Fruit fly (Drosophila melanogaster): Measurements from ENCODE around the gene CG18528.
A peak's percentile ranks its signal among the peaks of the same experiment; 100 is the strongest.

The CG18528 gene

dm6 chr3R:24359957-24360356, at the start of gene CG18528:
Gene CG18528 (minus strand): TSS chr3R:24360144.
- no peak for TF ChIP-seq CG17801 (GFP tag; optimal IDR thresholded peaks at IDR 0.05; ENCODE audit: partially characterized antibody)

dm6 chr3R:24392207-24392939, 32.4 kb upstream of the CG18528 start, which contains the start of gene CG13616:
Gene CG13616 (plus strand): TSS chr3R:24392889.
- TF ChIP-seq CG17801 (GFP tag; optimal IDR thresholded peaks at IDR 0.05; ENCODE audit: partially characterized antibody), result peak; percentile 47

- TF ChIP-seq CG17801 (GFP tag; optimal IDR thresholded peaks at IDR 0.05; ENCODE audit: partially characterized antibody), result no peak
Measured at dm6 chr3R:24390239-24390638, 30.3 kb upstream of the CG18528 start, which contains the start of the genes CG5768 and CG13615. Gene CG5768 (minus strand): TSS chr3R:24390339. Gene CG13615 (plus strand): TSS chr3R:24390518.

dm6 chr3R:24386434-24386833, 26.5 kb upstream of the CG18528 start:
- no peak for TF ChIP-seq CG17801 (GFP tag; optimal IDR thresholded peaks at IDR 0.05; ENCODE audit: partially characterized antibody)

dm6 chr3R:24384952-24385351, 25.0 kb upstream of the CG18528 start, which contains the start of gene CG17780:
Gene CG17780 (minus strand): TSS chr3R:24385052.
- TF ChIP-seq CG17801 (GFP tag; optimal IDR thresholded peaks at IDR 0.05; ENCODE audit: partially characterized antibody), result no peak

dm6 chr3R:24376565-24376964, 16.6 kb upstream of the CG18528 start, which contains the start of gene CG33342:
Gene CG33342 (plus strand): TSS chr3R:24376865.
- TF ChIP-seq CG17801 (GFP tag; optimal IDR thresholded peaks at IDR 0.05; ENCODE audit: partially characterized antibody), result no peak

dm6 chr3R:24375561-24375960, 15.6 kb upstream of the CG18528 start, which contains the start of gene CG17781:
Gene CG17781 (minus strand): TSS chr3R:24375661.
- no peak for TF ChIP-seq CG17801 (GFP tag; optimal IDR thresholded peaks at IDR 0.05; ENCODE audit: partially characterized antibody)

- TF ChIP-seq CG17801 (GFP tag; optimal IDR thresholded peaks at IDR 0.05; ENCODE audit: partially characterized antibody), result no peak
Measured at dm6 chr3R:24372662-24373061, 12.7 kb upstream of the CG18528 start, which contains the start of gene CG17782. Gene CG17782 (minus strand): TSS chr3R:24372762.

- no peak for TF ChIP-seq CG17801 (GFP tag; optimal IDR thresholded peaks at IDR 0.05; ENCODE audit: partially characterized antibody)
Measured at dm6 chr3R:24369268-24369667, 9.3 kb upstream of the CG18528 start, which contains the start of gene CG13614. Gene CG13614 (plus strand): TSS chr3R:24369568.

dm6 chr3R:24368064-24368463, 8.1 kb upstream of the CG18528 start, which contains the start of the genes CG42812 and CG33341:
Gene CG42812 (minus strand): TSS chr3R:24368164.
Gene CG33341 (plus strand): TSS chr3R:24368358.
- no peak for TF ChIP-seq CG17801 (GFP tag; optimal IDR thresholded peaks at IDR 0.05; ENCODE audit: partially characterized antibody)

- no peak for TF ChIP-seq CG17801 (GFP tag; optimal IDR thresholded peaks at IDR 0.05; ENCODE audit: partially characterized antibody)
Measured at dm6 chr3R:24367120-24367519, 7.2 kb upstream of the CG18528 start, which contains the start of gene CG42811. Gene CG42811 (minus strand): TSS chr3R:24367220.

dm6 chr3R:24364880-24365604, 5.1 kb upstream of the CG18528 start, which contains the start of the genes CG17784 and CG13613:
Gene CG17784 (minus strand): TSS chr3R:24364980.
Gene CG13613 (plus strand): TSS chr3R:24365554.
- TF ChIP-seq CG17801 (GFP tag; optimal IDR thresholded peaks at IDR 0.05; ENCODE audit: partially characterized antibody), result no peak

- TF ChIP-seq CG17801 (GFP tag; optimal IDR thresholded peaks at IDR 0.05; ENCODE audit: partially characterized antibody), result no peak
Measured at dm6 chr3R:24362838-24363237, 2.9 kb upstream of the CG18528 start, which contains the start of gene CG33340. Gene CG33340 (plus strand): TSS chr3R:24363138.

- TF ChIP-seq CG17801 (GFP tag; optimal IDR thresholded peaks at IDR 0.05; ENCODE audit: partially characterized antibody), result no peak
Measured at dm6 chr3R:24361583-24361982, 1.6 kb upstream of the CG18528 start, which contains the start of the genes CG5762 and CG33339. Gene CG5762 (minus strand): TSS chr3R:24361683. Gene CG33339 (plus strand): TSS chr3R:24361847.

dm6 chr3R:24357698-24358097, 2.2 kb downstream of the CG18528 start, which contains the start of gene Golgin84:
Gene Golgin84 (minus strand): TSS chr3R:24357938.
- TF ChIP-seq CG17801 (GFP tag; optimal IDR thresholded peaks at IDR 0.05; ENCODE audit: partially characterized antibody), result no peak
